Fruit fly (Drosophila melanogaster): ENCODE results near the gene CG15399.

Gene CG15399

DNA sequence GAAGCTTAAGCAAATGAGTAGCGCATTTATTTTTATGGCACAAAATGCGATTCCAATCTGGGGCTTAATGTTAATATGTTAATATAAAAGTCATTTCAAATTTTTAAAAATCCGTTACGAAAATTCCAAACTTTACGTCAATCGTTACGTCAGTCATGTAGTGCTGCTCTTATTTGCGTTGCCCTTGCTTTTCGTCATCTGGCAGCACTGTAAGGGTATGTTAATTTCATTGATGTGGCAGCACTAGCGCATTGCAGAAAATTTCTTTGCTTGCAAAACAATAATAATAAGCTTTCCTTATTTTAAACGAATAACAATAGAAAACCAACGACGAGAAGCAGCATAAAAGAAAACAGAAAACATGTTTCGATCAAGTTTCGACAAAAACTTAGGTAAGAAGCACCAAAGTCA lies 31.8 kb downstream of the CG15399 start, which contains the start of gene Hrs (continued):
- TF ChIP-seq CG10366 (GFP tag; IDR thresholded peaks at IDR 0.05) (no peak), CG13624 (GFP tag; optimal IDR thresholded peaks at IDR 0.05) (no peak), jumu (GFP tag; optimal IDR thresholded peaks at IDR 0.05) (no peak), CG17829 (tag; optimal IDR thresholded peaks at IDR 0.05) (peak; percentile 41), CG11398 (GFP tag; optimal IDR thresholded peaks at IDR 0.05) (no peak), CG8924 (tag; optimal IDR thresholded peaks at IDR 0.05) (no peak), sim (GFP tag; IDR thresholded peaks at IDR 0.05) (no peak), CG6272 (GFP tag; IDR thresholded peaks at IDR 0.05) (no peak), CG17359 (tag; optimal IDR thresholded peaks at IDR 0.05) (no peak), lmd (GFP tag; IDR thresholded peaks at IDR 0.05) (no peak), Gsc (GFP tag; IDR thresholded peaks at IDR 0.05) (no peak), CG2202 (tag; optimal IDR thresholded peaks at IDR 0.05) (no peak), CG10654 (GFP tag; optimal IDR thresholded peaks at IDR 0.05) (no peak), CG3163 (GFP tag; optimal IDR thresholded peaks at IDR 0.05) (no peak), tin (GFP tag; optimal IDR thresholded peaks at IDR 0.05) (no peak), lbe (GFP tag; optimal IDR thresholded peaks at IDR 0.05) (peak; percentile 50), CG11456 (GFP tag; IDR thresholded peaks at IDR 0.05) (no peak), CG13424 (tag; optimal IDR thresholded peaks at IDR 0.05) (no peak), Poxn (GFP tag; IDR thresholded peaks at IDR 0.05) (no peak), schlank (tag; optimal IDR thresholded peaks at IDR 0.05) (no peak), fd3F (GFP tag; optimal IDR thresholded peaks at IDR 0.05) (no peak), ab (GFP tag; optimal IDR thresholded peaks at IDR 0.05) (no peak), Hr3 (GFP tag; optimal IDR thresholded peaks at IDR 0.05) (no peak), org-1 (GFP tag; optimal IDR thresholded peaks at IDR 0.05) (no peak), CG9727 (GFP tag; optimal IDR thresholded peaks at IDR 0.05) (no peak), slp2 (GFP tag; optimal IDR thresholded peaks at IDR 0.05) (no peak), CG34422 (GFP tag; IDR thresholded peaks at IDR 0.05) (no peak), onecut (GFP tag; IDR thresholded peaks at IDR 0.05) (no peak), fd96Cb (tag; optimal IDR thresholded peaks at IDR 0.05) (no peak), Adf1 (GFP tag; IDR thresholded peaks at IDR 0.05) (no peak), insv (GFP tag; optimal IDR thresholded peaks at IDR 0.05) (peak in 1 of 2 experiments; percentile 44), CG31441 (GFP tag; IDR thresholded peaks at IDR 0.05) (no peak), CG6791 (GFP tag; IDR thresholded peaks at IDR 0.05; ENCODE audit: partially characterized antibody) (0 out of 3 replicates have a peak, but pooled peaks have one; percentile 51), CTCF (GFP tag; optimal IDR thresholded peaks at IDR 0.05) (peak; percentile 22), Tbp (GFP tag; optimal IDR thresholded peaks at IDR 0.05) (no peak), CG43689 (GFP tag; IDR thresholded peaks at IDR 0.05) (no peak), ewg (GFP tag; optimal IDR thresholded peaks at IDR 0.05) (no peak), CG2875 (GFP tag; optimal IDR thresholded peaks at IDR 0.05) (no peak), rib (GFP tag; IDR thresholded peaks at IDR 0.05) (peak; percentile 70; the same call in 1 of the 2 replicates), CG10979 (tag; optimal IDR thresholded peaks at IDR 0.05) (no peak), mirr (GFP tag; optimal IDR thresholded peaks at IDR 0.05) (no peak), Dad (GFP tag; optimal IDR thresholded peaks at IDR 0.05) (no peak), CG10321 (GFP tag; IDR thresholded peaks at IDR 0.05) (no peak), p53 (GFP tag; optimal IDR thresholded peaks at IDR 0.05) (no peak), Trl (optimal IDR thresholded peaks at IDR 0.05) (no peak), Trl (GFP tag; optimal IDR thresholded peaks at IDR 0.05) (no peak), grau (tag; optimal IDR thresholded peaks at IDR 0.05) (no peak), Dfd (GFP tag; optimal IDR thresholded peaks at IDR 0.05) (no peak), dan (GFP tag; IDR thresholded peaks at IDR 0.05) (no peak), Hr51 (GFP tag; optimal IDR thresholded peaks at IDR 0.05) (no peak), al (GFP tag; IDR thresholded peaks at IDR 0.05) (no peak), gem (tag; optimal IDR thresholded peaks at IDR 0.05) (no peak), Aef1 (GFP tag; IDR thresholded peaks at IDR 0.05) (no peak), her (GFP tag; optimal IDR thresholded peaks at IDR 0.05) (peak; percentile 100)

All from whole organism, embryonic.